Fruit fly (Drosophila melanogaster): Measurements from ENCODE around the gene CG11970.

Gene CG11970

DNA sequence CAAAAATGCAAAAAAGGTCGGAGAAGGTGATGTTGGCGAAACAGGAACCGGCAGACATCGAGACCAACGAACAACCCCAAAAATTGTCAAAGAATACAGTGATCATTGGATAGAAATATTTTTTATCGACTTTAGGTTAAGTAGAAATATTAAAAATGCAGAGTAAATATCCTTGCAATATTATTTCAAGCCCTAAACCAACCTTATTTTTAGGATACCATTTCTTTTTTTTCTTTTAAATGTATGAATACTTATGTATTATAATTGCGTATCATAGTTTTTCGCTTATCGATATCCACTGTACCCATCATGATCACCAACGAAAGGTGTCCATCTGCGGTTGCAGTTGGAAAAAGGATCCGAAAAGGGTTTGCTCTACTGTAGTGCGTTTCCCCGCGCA is 50.7 kb downstream of the CG11970 start:
- TF ChIP-seq CG8478 (optimal IDR thresholded peaks at IDR 0.05) (no peak), CTCF (optimal IDR thresholded peaks at IDR 0.05) (no peak)

dm6 chr3R:9037946-9038345 is 53.4 kb downstream of the CG11970 start:
- TF ChIP-seq CTCF (optimal IDR thresholded peaks at IDR 0.05) (no peak), CG8478 (optimal IDR thresholded peaks at IDR 0.05) (no peak)

DNA sequence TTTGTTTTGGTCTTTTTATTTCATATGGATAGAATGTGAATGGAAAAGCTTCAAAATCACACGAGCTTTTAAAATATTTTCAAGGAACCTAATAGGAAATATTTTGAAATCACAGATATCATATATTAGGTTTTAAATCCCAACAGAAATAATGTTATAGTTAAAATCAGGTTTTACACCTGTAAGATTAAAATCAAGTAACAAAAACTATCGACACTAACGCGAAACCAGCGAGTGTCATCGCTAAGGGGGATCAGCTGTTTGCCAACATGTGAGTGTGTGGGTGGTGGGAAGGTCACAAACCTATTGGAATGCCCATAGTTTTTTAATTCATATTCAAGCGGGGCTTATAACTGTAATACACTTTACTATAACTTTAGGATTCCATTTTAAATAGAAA is 54.1 kb downstream of the CG11970 start, which contains the start of gene hyx:
TSS of gene hyx (plus strand) at position 109 of the 400 bp plus-strand sequence.
- TF ChIP-seq CTCF (optimal IDR thresholded peaks at IDR 0.05) (no peak), CG8478 (optimal IDR thresholded peaks at IDR 0.05) (no peak)

DNA sequence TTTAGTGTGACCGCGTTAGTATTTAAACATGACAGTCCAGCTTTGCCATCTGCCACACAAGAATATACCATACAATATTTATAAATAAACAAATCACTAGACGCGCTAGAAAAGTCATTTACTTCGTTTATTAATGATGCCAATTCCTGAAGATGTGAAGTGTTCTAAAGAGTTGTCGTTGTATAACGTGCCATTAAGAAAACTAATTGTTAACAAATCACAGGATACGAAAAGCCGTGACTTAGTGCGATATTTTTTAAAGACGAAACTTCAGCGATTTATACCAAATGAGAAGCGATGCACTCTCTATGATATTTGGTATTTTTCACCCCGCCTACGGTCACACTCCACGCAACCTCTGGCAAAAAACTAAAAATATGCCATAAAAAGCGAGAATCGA is 54.9 kb downstream of the CG11970 start, which contains the start of gene neur:
TSS of gene neur (minus strand) at position 24 of the 400 bp plus-strand sequence.
- TF ChIP-seq CTCF (optimal IDR thresholded peaks at IDR 0.05) (no peak), CG8478 (optimal IDR thresholded peaks at IDR 0.05) (no peak)
